Fruit fly (Drosophila melanogaster) whole organism, pupa: ENCODE data around the gene CG17261.

Source experiments
- CG17806 ChIP-seq: fragments of 200-800 bp; sonication (Bioruptor generic); optimal IDR thresholded peaks from 2 replicates; lab custom pipeline; 2018; ENCODE audit warnings: missing biosample characterization, mild to moderate bottlenecking, missing genetic modification characterization, moderate library complexity
- CG8159 ChIP-seq: fragments of 200-800 bp; sonication (Bioruptor generic); optimal IDR thresholded peaks from 3 replicates; lab custom pipeline; 2018; ENCODE audit warnings: missing biosample characterization, mild to moderate bottlenecking, missing genetic modification characterization, moderate library complexity
- D1 ChIP-seq: fragments of 200-800 bp; sonication (Bioruptor generic); optimal IDR thresholded peaks from 2 replicates; lab custom pipeline; 2018; ENCODE audit warnings: missing biosample characterization, mild to moderate bottlenecking, missing genetic modification characterization, moderate library complexity
- Snoo ChIP-seq: fragments of 200-800 bp; sonication (Bioruptor generic); optimal IDR thresholded peaks from 3 replicates; lab custom pipeline; 2017; ENCODE audit warnings: missing biosample characterization, mild to moderate bottlenecking, missing genetic modification characterization, inconsistent platforms
- fd96Ca ChIP-seq: fragments of 200-800 bp; sonication (Bioruptor generic); IDR thresholded peaks from 3 replicates; pipeline ENCODE4 v1.3.6; 2022; ENCODE audit warnings: missing biosample characterization, missing genetic modification characterization

dm6 chr2L:2999609-3000008 lies 42.7 kb upstream of the CG17261 start:
- TF ChIP-seq CG8159 (tag; lab: Kevin White, UChicago) (no peak), D1 (tag; lab: Kevin White, UChicago) (no peak), CG17806 (tag; lab: Kevin White, UChicago) (no peak), Snoo (tag; lab: Kevin White, UChicago) (no peak), fd96Ca (GFP tag; lab: Robert Waterston, UW) (no peak)
